Worm (Caenorhabditis elegans) whole organism, midembryonic: Measurements from ENCODE around the gene ntc-1.

ENCODE experiments used
- T22C8.4 ChIP-seq: fragments of 200-800 bp; sonication (Bioruptor generic); IDR thresholded peaks from 2 replicates; pipeline ENCODE4 v1.3.6; 2022; ENCODE audit warnings: missing genetic modification characterization, missing compliant biosample characterization
- flt-1 ChIP-seq: fragments of 200-800 bp; sonication (Bioruptor generic); IDR thresholded peaks from 2 replicates; pipeline ENCODE4 v1.3.6; 2022; ENCODE audit warnings: missing genetic modification characterization, missing compliant biosample characterization
- klf-2 ChIP-seq: fragments of 200-800 bp; sonication (Bioruptor generic); conservative IDR thresholded peaks from 2 replicates; pipeline ENCODE4 v1.3.6; 2022; ENCODE audit warnings: missing genetic modification reagents, missing genetic modification characterization, missing compliant biosample characterization
- ref-1 ChIP-seq: fragments of 200-800 bp; sonication (Bioruptor generic); conservative IDR thresholded peaks from 2 replicates; pipeline ENCODE4 v1.3.6; 2022; ENCODE audit warnings: missing genetic modification reagents, missing genetic modification characterization, missing compliant biosample characterization

ce11 chrX:4821602-4822001 lies 44.3 kb upstream of the ntc-1 start:
- TF ChIP-seq klf-2 (GFP tag; lab: Robert Waterston, UW): no peak
- no peak for TF ChIP-seq flt-1 (GFP tag; lab: Robert Waterston, UW)
- TF ChIP-seq T22C8.4: no peak
- no peak for TF ChIP-seq ref-1
